Worm (Caenorhabditis elegans): ENCODE results near the gene fbxa-11.

DNA sequence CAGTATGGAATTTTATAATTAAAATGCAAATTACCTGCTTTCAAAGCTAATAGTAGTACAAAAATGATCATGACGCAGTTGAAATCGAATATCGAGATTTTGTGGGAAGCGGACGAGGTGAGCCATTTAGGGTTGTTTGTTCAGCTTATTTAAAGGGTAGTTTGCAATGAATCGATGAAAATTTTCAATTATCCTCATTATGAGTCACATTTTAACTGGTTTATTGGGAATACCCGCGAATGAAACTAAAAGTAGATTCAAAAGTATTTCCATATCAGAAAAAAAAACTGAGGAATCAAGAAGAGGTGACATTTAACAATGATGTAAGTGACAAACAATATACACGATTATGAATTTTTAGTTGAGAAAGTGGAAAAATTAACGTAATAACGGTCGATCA lies 31.3 kb upstream of the fbxa-11 start, which contains the start of gene F23H11.7:
- TF ChIP-seq tbx-37 (GFP tag; conservative IDR thresholded peaks at IDR 0.05): no peak
- no peak for TF ChIP-seq ceh-13 (GFP tag; optimal IDR thresholded peaks at IDR 0.05)
- no peak for TF ChIP-seq ceh-36 (tag; optimal IDR thresholded peaks at IDR 0.05)
- TF ChIP-seq ama-1 (optimal IDR thresholded peaks at IDR 0.05): no peak

All from whole organism, early embryonic.